Worm (Caenorhabditis elegans): ENCODE results near the gene snpc-3.4.

The snpc-3.4 gene

DNA sequence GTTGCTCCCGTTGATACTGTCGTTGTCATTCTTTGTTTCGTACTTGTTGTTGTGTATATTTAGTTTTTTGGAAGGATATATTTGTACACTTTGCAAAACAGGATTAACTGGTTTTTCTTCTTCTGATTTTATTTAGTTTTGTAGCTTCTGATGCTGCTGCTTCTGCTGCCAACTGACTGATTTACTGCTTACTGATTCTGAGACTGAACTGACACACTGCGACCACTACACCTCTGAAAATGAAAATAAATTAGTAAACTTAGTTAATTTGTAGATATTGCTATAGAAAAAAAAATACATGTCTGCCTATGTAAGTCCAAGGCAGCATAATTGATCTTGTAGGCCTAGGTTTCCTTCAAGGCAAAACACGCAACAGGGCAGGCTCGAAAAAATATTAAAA lies 47.1 kb upstream of the snpc-3.4 start, which contains the start of gene R10E9.4:
Gene R10E9.4 (minus strand): TSS at position 101 of the 400 bp plus-strand sequence.
- no peak for TF ChIP-seq athp-1 (tag; optimal IDR thresholded peaks at IDR 0.05)
- TF ChIP-seq lin-54 (GFP tag; optimal IDR thresholded peaks at IDR 0.05): no peak
- no peak for TF ChIP-seq tlf-1 (GFP tag; optimal IDR thresholded peaks at IDR 0.05)
- no peak for TF ChIP-seq Y79H2A.3 (GFP tag; conservative IDR thresholded peaks at IDR 0.05)
- TF ChIP-seq egrh-3 (GFP tag; IDR thresholded peaks at IDR 0.05): no peak
- TF ChIP-seq hmg-1.2 (GFP tag; IDR thresholded peaks at IDR 0.05): no peak
- TF ChIP-seq hmg-20 (GFP tag; IDR thresholded peaks at IDR 0.05): no peak

DNA sequence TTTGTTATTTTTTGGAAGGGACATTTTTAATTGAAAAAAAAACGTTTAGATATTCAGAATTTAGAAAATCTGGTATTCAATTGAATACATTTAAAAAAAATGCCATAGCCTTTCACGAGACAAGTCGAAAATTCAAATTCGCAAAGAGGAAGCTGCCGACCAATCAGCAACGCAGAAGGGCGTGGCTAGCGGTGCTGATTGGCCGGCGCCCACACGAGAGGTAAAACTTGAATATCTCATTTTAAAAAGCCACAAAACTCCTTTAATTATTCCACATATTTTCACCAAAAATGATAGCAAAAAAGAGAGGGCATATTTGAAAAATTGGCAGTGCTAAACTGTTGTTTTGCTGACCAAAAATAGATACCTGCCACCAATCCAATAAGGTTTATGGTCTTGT lies 45.3 kb upstream of the snpc-3.4 start:
- TF ChIP-seq nfyb-1 (GFP tag; IDR thresholded peaks at IDR 0.05) (peak; percentile 63; the same call in 1 of the 2 replicates), mxl-1 (tag; optimal IDR thresholded peaks at IDR 0.05) (no peak), B0035.1 (tag; optimal IDR thresholded peaks at IDR 0.05) (no peak), nhr-120 (GFP tag; IDR thresholded peaks at IDR 0.05) (no peak), madf-6 (GFP tag; IDR thresholded peaks at IDR 0.05) (no peak)

ce11 chrIII:3975008-3975407 lies 44.8 kb upstream of the snpc-3.4 start:
- no peak for TF ChIP-seq bed-2 (GFP tag; IDR thresholded peaks at IDR 0.05)
- no peak for TF ChIP-seq nhr-90 (tag; optimal IDR thresholded peaks at IDR 0.05)
- TF ChIP-seq F23B12.7 (tag; optimal IDR thresholded peaks at IDR 0.05; ENCODE audit: insufficient read depth): no peak
- TF ChIP-seq F39B2.1 (GFP tag; IDR thresholded peaks at IDR 0.05): no peak
- TF ChIP-seq F49E8.2 (tag; optimal IDR thresholded peaks at IDR 0.05; ENCODE audit: insufficient read depth): no peak
- TF ChIP-seq Y67H2A.10 (GFP tag; conservative IDR thresholded peaks at IDR 0.05): no peak
- TF ChIP-seq C17E4.6 (GFP tag; IDR thresholded peaks at IDR 0.05): no peak
- TF ChIP-seq zfh-2 (GFP tag; conservative IDR thresholded peaks at IDR 0.05): no peak
- TF ChIP-seq nhr-80 (tag; optimal IDR thresholded peaks at IDR 0.05): no peak
- no peak for TF ChIP-seq B0019.2 (GFP tag; conservative IDR thresholded peaks at IDR 0.05)
- TF ChIP-seq dpl-1 (GFP tag; optimal IDR thresholded peaks at IDR 0.05): no peak
- TF ChIP-seq K11D2.4 (GFP tag; IDR thresholded peaks at IDR 0.05): no peak
- no peak for TF ChIP-seq madf-3 (GFP tag; IDR thresholded peaks at IDR 0.05)
- TF ChIP-seq F10E7.11 (tag; optimal IDR thresholded peaks at IDR 0.05): no peak
- no peak for TF ChIP-seq rpc-1 (optimal IDR thresholded peaks at IDR 0.05)
- no peak for TF ChIP-seq rpc-1 (tag; optimal IDR thresholded peaks at IDR 0.05)
- TF ChIP-seq somi-1 (GFP tag; optimal IDR thresholded peaks at IDR 0.05): no peak
- TF ChIP-seq F57C9.4 (tag; optimal IDR thresholded peaks at IDR 0.05): no peak
- TF ChIP-seq T26A5.8 (tag; optimal IDR thresholded peaks at IDR 0.05): no peak

DNA sequence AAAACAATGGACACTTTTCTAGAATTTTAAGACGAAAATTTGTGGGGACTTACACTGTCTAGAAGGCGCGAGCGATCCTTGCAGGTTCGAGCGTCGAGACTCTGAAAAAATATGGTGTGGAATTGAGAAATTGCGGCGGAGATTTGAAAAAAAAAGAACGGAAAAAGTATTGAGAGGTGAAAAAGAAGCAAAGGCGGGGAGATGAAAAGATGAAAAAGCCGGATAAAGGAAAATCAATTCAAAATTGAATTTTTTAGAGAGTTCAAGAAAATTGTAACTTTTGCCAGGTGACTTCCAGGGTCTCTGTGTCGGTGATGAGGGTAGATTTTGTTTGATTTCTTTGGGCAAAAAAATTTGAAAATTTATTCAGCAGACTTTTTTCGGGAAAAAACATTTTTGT lies 43.5 kb upstream of the snpc-3.4 start, which contains the start of gene msi-1:
Gene msi-1 (minus strand): TSS at position 101 of the 400 bp plus-strand sequence.
- TF ChIP-seq egrh-3 (GFP tag; IDR thresholded peaks at IDR 0.05): no peak

- TF ChIP-seq egrh-3 (GFP tag; IDR thresholded peaks at IDR 0.05) (peak; percentile 58; the same call in 1 of the 2 replicates), nhr-80 (tag; optimal IDR thresholded peaks at IDR 0.05) (peak; percentile 10), cebp-1 (GFP tag; IDR thresholded peaks at IDR 0.05) (no peak), cebp-1 (tag; optimal IDR thresholded peaks at IDR 0.05) (peak; percentile 45), attf-5 (GFP tag; optimal IDR thresholded peaks at IDR 0.05) (peak; percentile 26), T07F8.4 (tag; optimal IDR thresholded peaks at IDR 0.05) (no peak)
Measured at ce11 chrIII:3976992-3977391, 42.8 kb upstream of the snpc-3.4 start.

Data from whole organism, young adult.